Worm (Caenorhabditis elegans): ENCODE data around the gene mtm-3.
A peak's percentile ranks its signal among the peaks of the same experiment; 100 is the strongest.

Gene mtm-3

ce11 chrIII:3773173-3773572 is 27.1 kb downstream of the mtm-3 start, which contains the start of gene lec-4 (continued):
- no peak for TF ChIP-seq zip-2 (tag; optimal IDR thresholded peaks at IDR 0.05)
- no peak for TF ChIP-seq ZK546.5 (tag; optimal IDR thresholded peaks at IDR 0.05)
- peak; percentile 29; the same call in 1 of the 2 replicates for TF ChIP-seq hmg-1.1 (GFP tag; IDR thresholded peaks at IDR 0.05)
- TF ChIP-seq snpc-1.2 (GFP tag; IDR thresholded peaks at IDR 0.05): no peak
- no peak for TF ChIP-seq ZK337.2 (GFP tag; IDR thresholded peaks at IDR 0.05)
- no peak for TF ChIP-seq aly-2 (tag; optimal IDR thresholded peaks at IDR 0.05)
- TF ChIP-seq lin-15B (tag; optimal IDR thresholded peaks at IDR 0.05): no peak
- TF ChIP-seq nhr-237 (tag; optimal IDR thresholded peaks at IDR 0.05): no peak
- peak in 1 of 2 experiments; percentile 61 for TF ChIP-seq mdl-1 (tag; optimal IDR thresholded peaks at IDR 0.05)
- TF ChIP-seq zfp-3 (GFP tag; conservative IDR thresholded peaks at IDR 0.05): no peak
- TF ChIP-seq spr-1 (tag; optimal IDR thresholded peaks at IDR 0.05): no peak
- no peak for TF ChIP-seq php-3 (GFP tag; IDR thresholded peaks at IDR 0.05)
- TF ChIP-seq nhr-42 (GFP tag; IDR thresholded peaks at IDR 0.05): no peak
- TF ChIP-seq nhr-11 (tag; optimal IDR thresholded peaks at IDR 0.05): peak; percentile 69
- no peak for TF ChIP-seq fkh-10 (GFP tag; optimal IDR thresholded peaks at IDR 0.05)
- TF ChIP-seq hlh-30 (tag; optimal IDR thresholded peaks at IDR 0.05; ENCODE audit: insufficient read depth): peak; percentile 26
- TF ChIP-seq saeg-2 (GFP tag; IDR thresholded peaks at IDR 0.05): no peak
- no peak for TF ChIP-seq ceh-28 (tag; optimal IDR thresholded peaks at IDR 0.05)
- no peak for TF ChIP-seq mxl-2 (GFP tag; conservative IDR thresholded peaks at IDR 0.05)
- TF ChIP-seq fos-1 (tag; optimal IDR thresholded peaks at IDR 0.05): no peak
- TF ChIP-seq unc-130 (GFP tag; optimal IDR thresholded peaks at IDR 0.05): no peak
- peak; percentile 59 for TF ChIP-seq mep-1 (tag; optimal IDR thresholded peaks at IDR 0.05)
- no peak for TF ChIP-seq egl-27 (tag; optimal IDR thresholded peaks at IDR 0.05)
- TF ChIP-seq D1046.2 (GFP tag; IDR thresholded peaks at IDR 0.05): no peak
- TF ChIP-seq jun-1 (tag; optimal IDR thresholded peaks at IDR 0.05): no peak
- no peak for TF ChIP-seq mxl-3 (GFP tag; optimal IDR thresholded peaks at IDR 0.05)
- TF ChIP-seq zfp-2 (tag; optimal IDR thresholded peaks at IDR 0.05): no peak
- TF ChIP-seq zag-1 (tag; optimal IDR thresholded peaks at IDR 0.05): no peak
- no peak for TF ChIP-seq hif-1 (tag; optimal IDR thresholded peaks at IDR 0.05)
- no peak for TF ChIP-seq nhr-102 (tag; optimal IDR thresholded peaks at IDR 0.05)
- no peak for TF ChIP-seq T20F7.1 (GFP tag; optimal IDR thresholded peaks at IDR 0.05)
- no peak for TF ChIP-seq ceh-20 (GFP tag; IDR thresholded peaks at IDR 0.05)
- no peak for TF ChIP-seq F26F4.8 (GFP tag; conservative IDR thresholded peaks at IDR 0.05)
- TF ChIP-seq lin-29 (GFP tag; IDR thresholded peaks at IDR 0.05): no peak
- no peak for TF ChIP-seq ztf-11 (tag; optimal IDR thresholded peaks at IDR 0.05)
- TF ChIP-seq egl-43 (GFP tag; IDR thresholded peaks at IDR 0.05): no peak
- TF ChIP-seq dmd-8 (GFP tag; IDR thresholded peaks at IDR 0.05): no peak
- no peak for TF ChIP-seq lin-1 (GFP tag; IDR thresholded peaks at IDR 0.05)
- TF ChIP-seq F10B5.3 (tag; optimal IDR thresholded peaks at IDR 0.05): no peak
- TF ChIP-seq lir-3 (tag; optimal IDR thresholded peaks at IDR 0.05): no peak
- no peak for TF ChIP-seq tag-97 (GFP tag; IDR thresholded peaks at IDR 0.05)
- no peak for TF ChIP-seq F37D6.2 (tag; optimal IDR thresholded peaks at IDR 0.05)
- no peak for TF ChIP-seq zip-11 (GFP tag; IDR thresholded peaks at IDR 0.05)
- no peak for TF ChIP-seq cey-2 (tag; optimal IDR thresholded peaks at IDR 0.05; ENCODE audit: borderline replicate concordance, insufficient read depth)
- no peak for TF ChIP-seq sdz-12 (GFP tag; optimal IDR thresholded peaks at IDR 0.05)
- TF ChIP-seq daf-16 (GFP tag; optimal IDR thresholded peaks at IDR 0.05): peak in 1 of 2 experiments; percentile 82
- TF ChIP-seq daf-16 (tag; optimal IDR thresholded peaks at IDR 0.05): peak; percentile 90
- no peak for TF ChIP-seq madf-5 (GFP tag; IDR thresholded peaks at IDR 0.05)
- TF ChIP-seq nhr-6 (tag; optimal IDR thresholded peaks at IDR 0.05): peak; percentile 77
- TF ChIP-seq snpc-4 (tag; optimal IDR thresholded peaks at IDR 0.05): no peak
- no peak for TF ChIP-seq lin-13 (GFP tag; optimal IDR thresholded peaks at IDR 0.05)
- TF ChIP-seq skn-1 (tag; optimal IDR thresholded peaks at IDR 0.05): no peak

Data from whole organism, L4 larva.